Worm (Caenorhabditis elegans): ENCODE data around the gene zipt-17.

DNA sequence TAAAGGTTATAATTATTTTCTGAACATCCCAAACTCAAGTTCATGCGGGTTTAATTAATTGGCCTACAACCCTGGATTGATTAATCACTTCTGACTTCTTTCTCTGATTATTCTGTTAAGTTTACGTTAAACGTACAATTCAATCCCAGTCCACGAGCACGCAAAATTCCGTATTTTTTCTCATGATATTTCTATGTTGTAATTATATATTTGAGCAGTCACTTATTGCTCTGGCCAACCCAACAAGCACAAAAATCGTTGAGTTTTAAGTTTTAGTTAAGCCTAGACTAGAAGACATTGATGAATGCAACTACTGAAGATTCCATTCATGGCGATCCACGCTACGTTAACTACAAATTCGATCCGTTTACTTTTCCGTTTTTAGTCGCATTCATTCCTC is 28.7 kb upstream of the zipt-17 start, which contains the start of gene sru-15:
- TF ChIP-seq him-1 (tag; optimal IDR thresholded peaks at IDR 0.05) = no peak
- TF ChIP-seq W03F9.2 (tag; optimal IDR thresholded peaks at IDR 0.05) = no peak
- TF ChIP-seq dao-5 (tag; optimal IDR thresholded peaks at IDR 0.05) = no peak

Measured in whole organism, L4/young adult.